Worm (Caenorhabditis elegans) whole organism, midembryonic: Measurements from ENCODE around the gene set-20.

Source experiments
- cog-1 ChIP-seq: sonication (generic microtip); optimal IDR thresholded peaks from 2 replicates; lab custom pipeline; 2016; ENCODE audit warnings: missing genetic modification characterization, missing compliant biosample characterization
- flt-1 ChIP-seq: fragments of 200-800 bp; sonication (Bioruptor generic); IDR thresholded peaks from 2 replicates; pipeline ENCODE4 v1.3.6; 2022; ENCODE audit warnings: missing genetic modification characterization, missing compliant biosample characterization
- klf-2 ChIP-seq: fragments of 200-800 bp; sonication (Bioruptor generic); conservative IDR thresholded peaks from 2 replicates; pipeline ENCODE4 v1.3.6; 2022; ENCODE audit warnings: missing genetic modification reagents, missing genetic modification characterization, missing compliant biosample characterization
- med-1 ChIP-seq: sonication (generic microtip); optimal IDR thresholded peaks from 2 replicates; lab custom pipeline; 2017; ENCODE audit warnings: missing genetic modification characterization, mild to moderate bottlenecking, missing compliant biosample characterization, antibody characterized with exemption, missing genetic modification reagents; ENCODE audit not compliant: insufficient read depth
- ref-1 ChIP-seq: fragments of 200-800 bp; sonication (Bioruptor generic); conservative IDR thresholded peaks from 2 replicates; pipeline ENCODE4 v1.3.6; 2022; ENCODE audit warnings: missing genetic modification reagents, missing genetic modification characterization, missing compliant biosample characterization
- tab-1 ChIP-seq: fragments of 200-800 bp; sonication (Bioruptor generic); IDR thresholded peaks from 2 replicates; pipeline ENCODE4 v1.3.6; 2022; ENCODE audit warnings: missing genetic modification characterization, missing compliant biosample characterization
- ztf-23 ChIP-seq: fragments of 200-800 bp; sonication (Bioruptor generic); IDR thresholded peaks from 2 replicates; pipeline ENCODE4 v1.3.6; 2022; ENCODE audit warnings: missing genetic modification reagents, missing genetic modification characterization, missing compliant biosample characterization
- ztf-29 ChIP-seq: fragments of 200-800 bp; sonication (Bioruptor generic); IDR thresholded peaks from 2 replicates; pipeline ENCODE4 v1.3.6; 2022; ENCODE audit warnings: missing genetic modification reagents, missing genetic modification characterization, missing compliant biosample characterization

- TF ChIP-seq ztf-23 (GFP tag; lab: Robert Waterston, UW): no peak
- TF ChIP-seq flt-1 (GFP tag; lab: Robert Waterston, UW): no peak
- no peak for TF ChIP-seq ref-1
- no peak for TF ChIP-seq klf-2 (GFP tag; lab: Robert Waterston, UW)
- TF ChIP-seq ztf-29 (GFP tag; lab: Robert Waterston, UW): no peak
- TF ChIP-seq tab-1 (GFP tag; lab: Robert Waterston, UW): no peak
- no peak for TF ChIP-seq med-1
- TF ChIP-seq cog-1 (tag; lab: Kevin White, UChicago): no peak
Measured at ce11 chrX:5720929-5721328, 35.0 kb upstream of the set-20 start.
